Worm (Caenorhabditis elegans): ENCODE measurements around the gene srbc-5.

- TF ChIP-seq nhr-12 (tag; optimal IDR thresholded peaks at IDR 0.05): no peak
- TF ChIP-seq nhr-28 (tag; optimal IDR thresholded peaks at IDR 0.05): no peak
- no peak for TF ChIP-seq snpc-4 (tag; optimal IDR thresholded peaks at IDR 0.05)
- TF ChIP-seq lin-13 (tag; optimal IDR thresholded peaks at IDR 0.05): no peak
- TF ChIP-seq nhr-237 (tag; optimal IDR thresholded peaks at IDR 0.05): no peak
- no peak for TF ChIP-seq lsy-2 (tag; optimal IDR thresholded peaks at IDR 0.05)
- no peak for TF ChIP-seq elt-3 (tag; optimal IDR thresholded peaks at IDR 0.05)
- no peak for TF ChIP-seq mep-1 (tag; optimal IDR thresholded peaks at IDR 0.05)
- no peak for TF ChIP-seq unc-62 (GFP tag; optimal IDR thresholded peaks at IDR 0.05)
- no peak for TF ChIP-seq ces-1 (GFP tag; optimal IDR thresholded peaks at IDR 0.05)
- TF ChIP-seq sem-2 (GFP tag; optimal IDR thresholded peaks at IDR 0.05): no peak
- no peak for TF ChIP-seq drap-1 (GFP tag; optimal IDR thresholded peaks at IDR 0.05)
Measured at ce11 chrV:3236610-3237009, 23.6 kb upstream of the srbc-5 start, which contains the start of the genes K08D9.9 and str-16.

Measured in whole organism, mixed stage, embryonic.